Fruit fly (Drosophila melanogaster): Measurements from ENCODE around the gene CG7488.
A peak's percentile ranks its signal among the peaks of the same experiment; 100 is the strongest.

Gene CG7488

DNA sequence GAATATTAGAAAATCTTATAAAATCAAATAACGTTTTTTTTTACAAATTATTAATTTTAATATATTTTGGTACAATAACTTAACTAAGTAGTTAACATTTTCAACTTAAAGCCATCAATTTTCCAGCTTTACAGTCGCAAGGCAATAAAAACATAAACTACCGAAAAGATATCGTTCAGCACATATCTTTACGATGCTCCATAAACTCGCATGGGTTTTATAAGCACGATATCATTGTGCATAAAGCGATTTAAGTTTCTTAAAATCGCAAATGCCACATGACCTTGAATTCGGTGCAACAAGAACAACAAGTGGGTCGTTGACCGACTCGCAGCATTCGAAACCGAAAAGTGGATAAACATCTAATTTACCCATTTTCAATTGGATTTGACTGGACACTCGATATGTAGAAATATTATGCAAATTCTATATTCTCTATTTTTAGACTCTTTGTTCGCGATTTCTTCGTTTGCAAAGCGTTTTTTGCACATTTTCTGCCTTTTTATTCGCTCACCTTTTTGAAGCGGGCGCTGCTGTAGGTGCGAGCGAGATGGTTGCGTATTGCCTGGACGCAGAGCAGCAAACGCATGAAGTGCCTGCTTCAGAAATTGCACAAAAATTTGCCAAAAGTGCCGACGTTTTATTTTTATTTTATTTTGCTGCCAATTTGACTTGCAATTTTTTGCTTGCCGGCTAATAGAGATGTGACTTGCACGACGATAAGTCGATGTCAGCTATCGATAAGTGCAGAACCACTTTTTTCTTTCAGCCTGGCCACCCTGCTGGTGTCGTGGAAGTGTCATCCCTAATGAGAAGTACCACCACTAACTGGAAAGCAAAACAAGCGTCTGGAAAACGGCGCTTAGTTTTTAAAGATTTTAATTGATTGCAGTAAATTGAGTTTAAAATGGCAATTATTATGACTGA is 34.2 kb upstream of the CG7488 start, which contains the start of gene Spc25 (continued):
- TF ChIP-seq Vsx2 (GFP tag; optimal IDR thresholded peaks at IDR 0.05; ENCODE audit: partially characterized antibody) (no peak), fru (GFP tag; optimal IDR thresholded peaks at IDR 0.05) (peak; percentile 31), Hr78 (GFP tag; optimal IDR thresholded peaks at IDR 0.05) (no peak), usp (GFP tag; optimal IDR thresholded peaks at IDR 0.05) (no peak), Abd-B (GFP tag; optimal IDR thresholded peaks at IDR 0.05) (no peak), Myc (optimal IDR thresholded peaks at IDR 0.05) (no peak), rgr (GFP tag; optimal IDR thresholded peaks at IDR 0.05) (peak; percentile 68), Hr83 (GFP tag; optimal IDR thresholded peaks at IDR 0.05; ENCODE audit: poor library complexity, severe bottlenecking) (peak; percentile 93), Rel (GFP tag; optimal IDR thresholded peaks at IDR 0.05) (no peak), Rel (tag; optimal IDR thresholded peaks at IDR 0.05) (peak; percentile 8), Mio (GFP tag; optimal IDR thresholded peaks at IDR 0.05) (no peak), woc (GFP tag; optimal IDR thresholded peaks at IDR 0.05) (no peak)

DNA sequence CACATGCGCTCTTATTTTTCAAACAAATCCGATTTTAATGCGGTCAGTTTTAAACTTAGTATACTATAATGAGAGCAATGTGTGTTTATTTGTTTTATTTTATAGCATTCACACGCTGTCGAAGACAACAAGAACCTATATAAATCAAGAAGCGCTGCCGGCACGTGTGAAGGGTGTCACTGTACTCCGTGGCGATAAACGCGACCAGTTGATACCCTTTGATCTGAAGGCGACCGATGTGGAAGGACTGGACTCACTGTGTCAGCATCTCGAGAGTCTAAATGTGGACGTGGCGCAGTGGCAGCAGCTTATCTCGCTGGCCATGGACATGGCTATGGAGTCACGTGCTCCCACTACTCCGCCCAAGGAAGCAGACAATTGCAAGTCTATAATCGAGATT is 32.8 kb upstream of the CG7488 start:
- TF ChIP-seq sage (GFP tag; optimal IDR thresholded peaks at IDR 0.05), result no peak
- no peak for TF ChIP-seq OdsH (GFP tag; optimal IDR thresholded peaks at IDR 0.05)
- TF ChIP-seq foxo (GFP tag; optimal IDR thresholded peaks at IDR 0.05), result no peak
- TF ChIP-seq dl (GFP tag; optimal IDR thresholded peaks at IDR 0.05; ENCODE audit: insufficient read depth in 1 of 2, partially characterized antibody in 2 of 2), result no peak
- TF ChIP-seq Dif (GFP tag; optimal IDR thresholded peaks at IDR 0.05; ENCODE audit: partially characterized antibody), result no peak
- no peak for TF ChIP-seq Vsx2 (GFP tag; optimal IDR thresholded peaks at IDR 0.05; ENCODE audit: partially characterized antibody)
- no peak for TF ChIP-seq lola (GFP tag; optimal IDR thresholded peaks at IDR 0.05)
- no peak for TF ChIP-seq Sp1 (GFP tag; optimal IDR thresholded peaks at IDR 0.05)
- no peak for TF ChIP-seq usp (GFP tag; optimal IDR thresholded peaks at IDR 0.05)
- no peak for TF ChIP-seq CG32264 (GFP tag; optimal IDR thresholded peaks at IDR 0.05)
- no peak for TF ChIP-seq Abd-B (GFP tag; optimal IDR thresholded peaks at IDR 0.05)
- TF ChIP-seq woc (GFP tag; optimal IDR thresholded peaks at IDR 0.05), result no peak
- TF ChIP-seq GATAd (GFP tag; optimal IDR thresholded peaks at IDR 0.05), result no peak
- no peak for TF ChIP-seq dsf (GFP tag; optimal IDR thresholded peaks at IDR 0.05; ENCODE audit: borderline replicate concordance)
- no peak for TF ChIP-seq Jra (GFP tag; optimal IDR thresholded peaks at IDR 0.05)
- TF ChIP-seq tai (GFP tag; optimal IDR thresholded peaks at IDR 0.05), result no peak
- TF ChIP-seq rgr (GFP tag; optimal IDR thresholded peaks at IDR 0.05), result no peak
- TF ChIP-seq dmrt93B (GFP tag; optimal IDR thresholded peaks at IDR 0.05), result no peak
- TF ChIP-seq Myc (optimal IDR thresholded peaks at IDR 0.05), result no peak

DNA sequence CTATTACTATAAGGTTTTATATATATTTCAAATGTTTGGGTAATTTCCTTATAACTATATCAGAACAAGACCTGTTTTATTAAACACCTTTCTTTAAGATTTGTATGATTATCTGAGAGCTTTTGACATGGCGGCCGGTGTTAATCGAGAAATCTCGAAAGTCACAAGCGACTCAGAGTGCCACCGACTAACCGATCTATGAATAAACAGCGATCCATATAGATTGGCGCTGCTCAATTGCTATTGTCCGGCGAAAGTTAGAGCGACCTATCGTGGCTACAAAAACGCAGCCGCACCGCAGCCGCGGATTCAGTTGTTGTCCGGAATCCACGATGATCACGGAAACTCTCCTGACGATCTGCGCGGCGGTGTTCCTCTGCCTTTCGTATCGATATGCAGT is 31.9 kb upstream of the CG7488 start, which contains the start of gene Cyp304a1:
Cyp304a1 (plus strand) TSS at position 301 of the 400 bp plus-strand sequence.
- TF ChIP-seq CG9705 (GFP tag; optimal IDR thresholded peaks at IDR 0.05) (no peak), usp (GFP tag; optimal IDR thresholded peaks at IDR 0.05) (no peak), rgr (GFP tag; optimal IDR thresholded peaks at IDR 0.05) (no peak), dmrt93B (GFP tag; optimal IDR thresholded peaks at IDR 0.05) (no peak), N (GFP tag; optimal IDR thresholded peaks at IDR 0.05) (no peak), Hr78 (GFP tag; optimal IDR thresholded peaks at IDR 0.05) (no peak), foxo (GFP tag; optimal IDR thresholded peaks at IDR 0.05) (no peak), CG32264 (GFP tag; optimal IDR thresholded peaks at IDR 0.05) (no peak), dl (GFP tag; optimal IDR thresholded peaks at IDR 0.05; ENCODE audit: insufficient read depth in 1 of 2, partially characterized antibody in 2 of 2) (no peak), Rel (GFP tag; optimal IDR thresholded peaks at IDR 0.05) (no peak), Rel (tag; optimal IDR thresholded peaks at IDR 0.05) (no peak), brk (GFP tag; optimal IDR thresholded peaks at IDR 0.05) (no peak), Dfd (GFP tag; optimal IDR thresholded peaks at IDR 0.05) (no peak), dsf (GFP tag; optimal IDR thresholded peaks at IDR 0.05; ENCODE audit: borderline replicate concordance) (no peak), pan (optimal IDR thresholded peaks at IDR 0.05) (no peak), h (GFP tag; optimal IDR thresholded peaks at IDR 0.05) (no peak), Mio (GFP tag; optimal IDR thresholded peaks at IDR 0.05) (no peak), psq (GFP tag; optimal IDR thresholded peaks at IDR 0.05) (no peak), tai (GFP tag; optimal IDR thresholded peaks at IDR 0.05) (no peak), Abd-B (GFP tag; optimal IDR thresholded peaks at IDR 0.05) (no peak)

DNA sequence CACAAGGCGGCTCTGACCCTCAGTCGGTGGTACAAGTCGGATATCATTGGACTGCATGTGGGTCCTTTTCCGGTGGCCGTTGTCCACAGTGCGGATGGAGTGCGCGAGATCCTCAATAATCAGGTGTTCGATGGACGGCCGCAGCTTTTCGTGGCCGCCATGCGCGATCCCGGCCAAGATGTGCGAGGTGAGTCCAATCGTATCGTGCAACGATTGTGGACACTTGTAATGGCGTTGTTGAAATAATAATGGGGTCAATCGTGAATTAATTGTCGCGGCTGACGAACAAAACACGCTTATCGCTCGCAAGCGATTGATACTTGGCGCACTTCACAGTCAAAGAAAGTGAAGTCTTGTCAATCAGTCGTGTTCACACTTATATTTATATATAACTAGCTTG is 31.4 kb upstream of the CG7488 start:
- TF ChIP-seq h (GFP tag; optimal IDR thresholded peaks at IDR 0.05) (peak; percentile 50), psq (GFP tag; optimal IDR thresholded peaks at IDR 0.05) (no peak), HLH106 (tag; optimal IDR thresholded peaks at IDR 0.05) (no peak)

Data from whole organism, wandering third instar larva.